Fruit fly (Drosophila melanogaster) whole organism, prepupa: ENCODE results near the gene CG12155.

Experiments used
- CG9139 ChIP-seq: fragments of 200-800 bp; sonication (Bioruptor generic); optimal IDR thresholded peaks from 3 replicates; lab custom pipeline; 2017; ENCODE audit warnings: missing biosample characterization, mild to moderate bottlenecking, missing genetic modification characterization
- eg ChIP-seq: fragments of 200-800 bp; sonication (Bioruptor generic); IDR thresholded peaks from 3 replicates; pipeline ENCODE4 v1.3.6; 2022; ENCODE audit warnings: missing biosample characterization, missing genetic modification characterization
- pdm3 ChIP-seq: fragments of 200-800 bp; sonication (Bioruptor generic); optimal IDR thresholded peaks from 3 replicates; lab custom pipeline; 2016; ENCODE audit warnings: missing biosample characterization, missing genetic modification characterization

- no peak for TF ChIP-seq CG9139 (GFP tag; lab: Kevin White, UChicago)
- TF ChIP-seq pdm3: no peak
- no peak for TF ChIP-seq eg
Measured at dm6 chrX:7744036-7744435, 15.5 kb downstream of the CG12155 start.
